Worm (Caenorhabditis elegans): ENCODE measurements around the gene mam-5.

- no peak for TF ChIP-seq Y95B8A.8 (GFP tag; IDR thresholded peaks at IDR 0.05)
- TF ChIP-seq gei-17 (GFP tag; optimal IDR thresholded peaks at IDR 0.05) = no peak
- TF ChIP-seq madf-10 (tag; optimal IDR thresholded peaks at IDR 0.05) = no peak
- TF ChIP-seq pha-4 (tag; optimal IDR thresholded peaks at IDR 0.05) = no peak
- TF ChIP-seq B0261.1 (tag; optimal IDR thresholded peaks at IDR 0.05) = no peak
- no peak for TF ChIP-seq madf-3 (GFP tag; IDR thresholded peaks at IDR 0.05)
- TF ChIP-seq B0019.2 (GFP tag; conservative IDR thresholded peaks at IDR 0.05) = no peak
- TF ChIP-seq unc-130 (GFP tag; optimal IDR thresholded peaks at IDR 0.05) = no peak
- TF ChIP-seq ekl-4 (GFP tag; IDR thresholded peaks at IDR 0.05) = no peak
- TF ChIP-seq lin-35 (GFP tag; optimal IDR thresholded peaks at IDR 0.05) = no peak
These were observed 41.3 kb upstream of the mam-5 start for ce11 chrV:9911165-9911564.
